Fruit fly (Drosophila melanogaster) whole organism, wandering third instar larva: ENCODE measurements around the gene CG31199.

ENCODE experiments used
- Abd-B ChIP-seq: fragments of >200 bp; optimal IDR thresholded peaks from 2 replicates; lab custom pipeline; 2017; ENCODE audit warnings: missing biosample characterization, missing genetic modification characterization
- CG32264 ChIP-seq: fragments of 200-800 bp; sonication (Bioruptor generic); optimal IDR thresholded peaks from 2 replicates; lab custom pipeline; 2016; ENCODE audit warnings: missing biosample characterization, missing genetic modification characterization
- CG9705 ChIP-seq: fragments of 200-800 bp; sonication (Bioruptor generic); optimal IDR thresholded peaks from 2 replicates; lab custom pipeline; 2018; ENCODE audit warnings: missing biosample characterization, mild to moderate bottlenecking, missing genetic modification characterization
- Dfd ChIP-seq: fragments of >200 bp; optimal IDR thresholded peaks from 2 replicates; lab custom pipeline; 2017; ENCODE audit warnings: missing biosample characterization, missing genetic modification characterization
- Dif ChIP-seq: fragments of 200-275, 200-300 bp; sonication (Bioruptor generic); optimal IDR thresholded peaks from 2 replicates; lab custom pipeline; 2018; ENCODE audit warnings: missing biosample characterization, missing genetic modification characterization; ENCODE audit not compliant: partially characterized antibody
- HLH106 ChIP-seq: fragments of 200-800 bp; optimal IDR thresholded peaks from 3 replicates; lab custom pipeline; 2019; ENCODE audit warnings: missing biosample characterization, mild to moderate bottlenecking, missing genetic modification characterization, moderate library complexity
- Hnf4 ChIP-seq: fragments of 200-800 bp; sonication (Bioruptor generic); optimal IDR thresholded peaks from 2 replicates; lab custom pipeline; 2016; ENCODE audit warnings: missing biosample characterization, mild to moderate bottlenecking, missing genetic modification characterization
- Hr78 ChIP-seq: fragments of >200 bp; optimal IDR thresholded peaks from 2 replicates; lab custom pipeline; 2017; ENCODE audit warnings: missing biosample characterization, missing genetic modification characterization
- Hr83 ChIP-seq: fragments of 200-300 bp; sonication (Bioruptor generic); optimal IDR thresholded peaks from 2 replicates; lab custom pipeline; 2016; ENCODE audit warnings: missing biosample characterization, mild to moderate bottlenecking, missing genetic modification characterization, moderate library complexity; ENCODE audit not compliant: poor library complexity, severe bottlenecking
- Jra ChIP-seq: sonication (Bioruptor generic); optimal IDR thresholded peaks from 2 replicates; lab custom pipeline; 2016; ENCODE audit warnings: missing biosample characterization, missing genetic modification characterization
- Mio ChIP-seq: sonication (Bioruptor generic); optimal IDR thresholded peaks from 2 replicates; lab custom pipeline; 2016; ENCODE audit warnings: missing biosample characterization, missing genetic modification characterization
- Myc ChIP-seq: fragments of >200 bp; optimal IDR thresholded peaks from 2 replicates; lab custom pipeline; 2017
- OdsH ChIP-seq: fragments of 200-800 bp; sonication (Bioruptor generic); optimal IDR thresholded peaks from 2 replicates; lab custom pipeline; 2016; ENCODE audit warnings: missing biosample characterization, mild to moderate bottlenecking, missing genetic modification characterization
- Rel ChIP-seq, 2 experiments: fragments of 200-800 bp; sonication (Bioruptor generic) in 1 of 2; optimal IDR thresholded peaks; 2 replicates in 1 of 2; 3 replicates in 1 of 2; lab custom pipeline; 2016 to 2019; ENCODE audit warnings: mild to moderate bottlenecking in 2 of 2, missing biosample characterization in 2 of 2, missing genetic modification characterization in 2 of 2, moderate library complexity in 1 of 2
- Sp1 ChIP-seq: fragments of 200-800 bp; sonication (Bioruptor generic); optimal IDR thresholded peaks from 3 replicates; lab custom pipeline; 2019; ENCODE audit warnings: missing biosample characterization, mild to moderate bottlenecking, missing genetic modification characterization, moderate library complexity
- Vsx2 ChIP-seq: fragments of 200-300, 225-300 bp; sonication (Bioruptor generic); optimal IDR thresholded peaks from 2 replicates; lab custom pipeline; 2018; ENCODE audit warnings: missing biosample characterization, missing genetic modification characterization; ENCODE audit not compliant: partially characterized antibody
- br ChIP-seq: fragments of 200-800 bp; sonication (Bioruptor generic); optimal IDR thresholded peaks from 2 replicates; lab custom pipeline; 2016; ENCODE audit warnings: missing biosample characterization, missing genetic modification characterization
- dl ChIP-seq, 2 experiments: fragments of 175-275, 200-275 bp in 1 of 2; fragments of 200-275 bp in 1 of 2; sonication (Bioruptor generic); optimal IDR thresholded peaks; lab custom pipeline; 2018; ENCODE audit warnings: mild to moderate bottlenecking in 2 of 2, missing biosample characterization in 2 of 2, missing genetic modification characterization in 2 of 2, moderate library complexity in 2 of 2; ENCODE audit not compliant: partially characterized antibody in 2 of 2, insufficient read depth in 1 of 2
- dmrt93B ChIP-seq: fragments of 200-800 bp; sonication (Bioruptor generic); optimal IDR thresholded peaks from 2 replicates; lab custom pipeline; 2018; ENCODE audit warnings: missing biosample characterization, mild to moderate bottlenecking, missing genetic modification characterization
- dsf ChIP-seq: sonication (Bioruptor generic); optimal IDR thresholded peaks from 2 replicates; lab custom pipeline; 2016; ENCODE audit warnings: missing biosample characterization, missing genetic modification characterization, borderline replicate concordance
- ey ChIP-seq: fragments of 200-800 bp; sonication (Bioruptor generic); optimal IDR thresholded peaks from 2 replicates; lab custom pipeline; 2016; ENCODE audit warnings: missing biosample characterization, missing genetic modification characterization
- foxo ChIP-seq, 2 experiments: fragments of 200-800 bp; sonication (Bioruptor generic); optimal IDR thresholded peaks; 2 replicates in 1 of 2; 3 replicates in 1 of 2; lab custom pipeline; 2016 to 2017; ENCODE audit warnings: missing biosample characterization in 2 of 2, missing genetic modification characterization in 2 of 2
- fru ChIP-seq: fragments of 200-800 bp; sonication (Bioruptor generic); optimal IDR thresholded peaks from 3 replicates; lab custom pipeline; 2016; ENCODE audit warnings: missing biosample characterization, mild to moderate bottlenecking, missing genetic modification characterization
- h ChIP-seq: fragments of 200-800 bp; sonication (Bioruptor generic); optimal IDR thresholded peaks from 3 replicates; lab custom pipeline; 2016; ENCODE audit warnings: missing biosample characterization, mild to moderate bottlenecking, missing genetic modification characterization
- lola ChIP-seq: fragments of >200 bp; optimal IDR thresholded peaks from 2 replicates; lab custom pipeline; 2017; ENCODE audit warnings: missing biosample characterization, missing genetic modification characterization
- pan ChIP-seq: fragments of >200 bp; optimal IDR thresholded peaks from 2 replicates; lab custom pipeline; 2017
- psq ChIP-seq: fragments of 200-800 bp; sonication (Bioruptor generic); optimal IDR thresholded peaks from 3 replicates; lab custom pipeline; 2017; ENCODE audit warnings: missing biosample characterization, mild to moderate bottlenecking, missing genetic modification characterization, moderate library complexity
- rgr ChIP-seq: fragments of 200-800 bp; sonication (Bioruptor generic); optimal IDR thresholded peaks from 3 replicates; lab custom pipeline; 2016; ENCODE audit warnings: missing biosample characterization, mild to moderate bottlenecking, missing genetic modification characterization
- sage ChIP-seq: fragments of 200-800 bp; sonication (Bioruptor generic); optimal IDR thresholded peaks from 2 replicates; lab custom pipeline; 2016; ENCODE audit warnings: missing biosample characterization, mild to moderate bottlenecking, missing genetic modification characterization
- sv ChIP-seq: fragments of 200-800 bp; sonication (Bioruptor generic); optimal IDR thresholded peaks from 3 replicates; lab custom pipeline; 2016; ENCODE audit warnings: missing biosample characterization, missing genetic modification characterization
- tai ChIP-seq: sonication (Bioruptor generic); optimal IDR thresholded peaks from 2 replicates; lab custom pipeline; 2016; ENCODE audit warnings: missing biosample characterization, missing genetic modification characterization
- usp ChIP-seq: fragments of >200 bp; optimal IDR thresholded peaks from 2 replicates; lab custom pipeline; 2017; ENCODE audit warnings: missing biosample characterization, missing genetic modification characterization
- woc ChIP-seq: sonication (Bioruptor generic); optimal IDR thresholded peaks from 2 replicates; lab custom pipeline; 2016; ENCODE audit warnings: missing biosample characterization, mild to moderate bottlenecking, missing genetic modification characterization

Gene CG31199

dm6 chr3R:20764058-20764457 is 20.4 kb upstream of the CG31199 start:
- TF ChIP-seq Sp1 (peak; percentile 73), dsf (GFP tag; lab: Kevin White, UChicago) (no peak), HLH106 (tag; lab: Kevin White, UChicago) (peak; percentile 70), Vsx2 (no peak), OdsH (GFP tag; lab: Kevin White, UChicago) (peak; percentile 52), Hr83 (GFP tag; lab: Kevin White, UChicago) (no peak), CG32264 (GFP tag; lab: Kevin White, UChicago) (no peak), Hr78 (GFP tag; lab: Kevin White, UChicago) (no peak), rgr (GFP tag; lab: Kevin White, UChicago) (peak; percentile 58), psq (GFP tag; lab: Kevin White, UChicago) (peak; percentile 82), ey (peak; percentile 63), pan (no peak), Rel (GFP tag; optimal IDR thresholded peaks at IDR 0.05; lab: Kevin White, UChicago) (peak; percentile 66), Rel (tag; optimal IDR thresholded peaks at IDR 0.05; lab: Kevin White, UChicago) (no peak), sv (GFP tag; lab: Kevin White, UChicago) (no peak), Mio (GFP tag; lab: Kevin White, UChicago) (no peak), lola (GFP tag; lab: Kevin White, UChicago) (no peak), CG9705 (GFP tag; lab: Kevin White, UChicago) (no peak), h (GFP tag; lab: Kevin White, UChicago) (peak; percentile 60), Abd-B (no peak), usp (GFP tag; lab: Kevin White, UChicago) (no peak), woc (peak; percentile 57), Myc (lab: Kevin White, UChicago) (no peak), Dfd (GFP tag; lab: Kevin White, UChicago) (no peak), Hnf4 (peak; percentile 32), br (peak; percentile 42), foxo (GFP tag; optimal IDR thresholded peaks at IDR 0.05; lab: Kevin White, UChicago) (peak in 1 of 2 experiments; percentile 62), dmrt93B (peak; percentile 46), fru (GFP tag; lab: Kevin White, UChicago) (peak; percentile 76), sage (GFP tag; lab: Kevin White, UChicago) (peak; percentile 6)

dm6 chr3R:20762175-20762795 is 18.6 kb upstream of the CG31199 start, which contains the start of gene CG31195:
Gene CG31195, minus strand, starts transcription at chr3R:20762369.
- TF ChIP-seq Abd-B (no peak), rgr (GFP tag; lab: Kevin White, UChicago) (peak; percentile 17), dmrt93B (no peak), woc (peak; percentile 52), Hr83 (GFP tag; lab: Kevin White, UChicago) (peak; percentile 56), br (no peak), Jra (GFP tag; lab: Kevin White, UChicago) (peak; percentile 12), lola (GFP tag; lab: Kevin White, UChicago) (no peak), Hnf4 (peak; percentile 16), dsf (GFP tag; lab: Kevin White, UChicago) (no peak), foxo (GFP tag; optimal IDR thresholded peaks at IDR 0.05; lab: Kevin White, UChicago) (peak in 1 of 2 experiments; percentile 45), Mio (GFP tag; lab: Kevin White, UChicago) (no peak), Myc (lab: Kevin White, UChicago) (no peak), Dif (GFP tag; lab: Kevin White, UChicago) (no peak)

dm6 chr3R:20756429-20756828 is 12.8 kb upstream of the CG31199 start, which contains the start of gene Syp:
Gene Syp, plus strand, starts transcription at chr3R:20756729.
- TF ChIP-seq CG9705 (GFP tag; lab: Kevin White, UChicago) (no peak), foxo (GFP tag; optimal IDR thresholded peaks at IDR 0.05; lab: Kevin White, UChicago) (no peak), psq (GFP tag; lab: Kevin White, UChicago) (no peak), Jra (GFP tag; lab: Kevin White, UChicago) (no peak), tai (no peak), Myc (lab: Kevin White, UChicago) (no peak), usp (GFP tag; lab: Kevin White, UChicago) (no peak), woc (no peak), dl (GFP tag; optimal IDR thresholded peaks at IDR 0.05; lab: Kevin White, UChicago; ENCODE audit: insufficient read depth in 1 of 2, partially characterized antibody in 2 of 2) (no peak), fru (GFP tag; lab: Kevin White, UChicago) (no peak), Dif (GFP tag; lab: Kevin White, UChicago) (no peak), br (no peak), CG32264 (GFP tag; lab: Kevin White, UChicago) (no peak), Mio (GFP tag; lab: Kevin White, UChicago) (no peak), Dfd (GFP tag; lab: Kevin White, UChicago) (no peak), sv (GFP tag; lab: Kevin White, UChicago) (no peak), HLH106 (tag; lab: Kevin White, UChicago) (no peak), Vsx2 (no peak)
